Fruit fly (Drosophila melanogaster): ENCODE results near the gene Gmd.
A peak's percentile ranks its signal among the peaks of the same experiment; 100 is the strongest.

Gene Gmd

DNA sequence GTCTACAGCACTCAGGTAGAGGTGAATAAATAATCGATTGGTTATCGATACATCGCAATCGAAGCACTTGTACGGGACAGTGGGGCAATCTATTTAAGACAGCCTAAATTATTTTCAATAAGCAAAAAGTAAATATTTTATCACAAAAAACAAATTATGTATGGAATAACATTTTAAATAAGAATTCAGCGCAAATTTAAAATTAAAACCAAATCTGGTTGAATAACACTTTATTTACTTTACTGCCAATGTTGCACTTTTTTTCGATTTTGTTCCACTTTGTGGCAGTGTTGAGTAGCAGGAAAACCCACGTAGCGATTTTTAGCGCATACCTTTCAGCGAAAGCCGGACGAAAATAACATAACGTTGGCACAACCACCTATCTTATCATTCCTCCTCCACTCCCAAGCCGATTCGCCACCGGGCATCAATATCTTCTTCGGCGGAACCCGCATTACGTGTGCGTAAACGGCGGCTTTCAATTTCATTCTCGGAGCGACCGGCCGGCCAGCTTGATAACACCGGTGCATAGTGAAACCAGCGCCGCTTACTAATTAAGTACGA is at the start of gene Gmd, which contains the start of gene CG3792 (continued):
- TF ChIP-seq bowl (GFP tag; IDR thresholded peaks at IDR 0.05) (peak; percentile 89), CG3407 (GFP tag; optimal IDR thresholded peaks at IDR 0.05) (peak; percentile 78), CG30020 (tag; optimal IDR thresholded peaks at IDR 0.05) (peak; percentile 81), vfl (GFP tag; optimal IDR thresholded peaks at IDR 0.05) (peak; percentile 93), CG12071 (GFP tag; optimal IDR thresholded peaks at IDR 0.05) (no peak), shn (GFP tag; optimal IDR thresholded peaks at IDR 0.05) (peak; percentile 92), Antp (GFP tag; optimal IDR thresholded peaks at IDR 0.05) (peak; percentile 95), CG7745 (tag; optimal IDR thresholded peaks at IDR 0.05) (no peak), CG4328 (GFP tag; optimal IDR thresholded peaks at IDR 0.05) (peak; percentile 95), hkb (optimal IDR thresholded peaks at IDR 0.05) (peak; percentile 17), hkb (GFP tag; IDR thresholded peaks at IDR 0.05) (peak; percentile 96), fu2 (GFP tag; optimal IDR thresholded peaks at IDR 0.05) (peak; percentile 88), CG12659 (GFP tag; optimal IDR thresholded peaks at IDR 0.05) (peak; percentile 97), CG13296 (GFP tag; optimal IDR thresholded peaks at IDR 0.05) (peak; percentile 95), Neu2 (GFP tag; optimal IDR thresholded peaks at IDR 0.05; ENCODE audit: borderline replicate concordance) (peak; percentile 36), CG15601 (tag; optimal IDR thresholded peaks at IDR 0.05) (peak; percentile 92), CG2120 (GFP tag; optimal IDR thresholded peaks at IDR 0.05) (peak; percentile 97), CG5180 (GFP tag; optimal IDR thresholded peaks at IDR 0.05) (no peak), Oli (tag; optimal IDR thresholded peaks at IDR 0.05) (peak; percentile 94), usp (GFP tag; optimal IDR thresholded peaks at IDR 0.05) (no peak), CG13287 (GFP tag; IDR thresholded peaks at IDR 0.05; ENCODE audit: partially characterized antibody) (peak; percentile 92), br (optimal IDR thresholded peaks at IDR 0.05) (no peak), CG15479 (GFP tag; optimal IDR thresholded peaks at IDR 0.05) (peak; percentile 74), CG14441 (GFP tag; IDR thresholded peaks at IDR 0.05) (peak; percentile 96), salm (tag; optimal IDR thresholded peaks at IDR 0.05) (peak; percentile 89), CG31441 (GFP tag; IDR thresholded peaks at IDR 0.05) (peak; percentile 97), sens-2 (GFP tag; IDR thresholded peaks at IDR 0.05) (peak; percentile 84; the same call in 1 of the 2 replicates), CG11085 (GFP tag; IDR thresholded peaks at IDR 0.05) (peak; percentile 94), unc-4 (GFP tag; IDR thresholded peaks at IDR 0.05; ENCODE audit: partially characterized antibody) (peak; percentile 82), CG1647 (GFP tag; optimal IDR thresholded peaks at IDR 0.05) (peak; percentile 90), Hsf (GFP tag; optimal IDR thresholded peaks at IDR 0.05) (peak; percentile 97), CG14710 (tag; optimal IDR thresholded peaks at IDR 0.05) (peak; percentile 97), CG11696 (GFP tag; IDR thresholded peaks at IDR 0.05) (peak; percentile 89), CG17912 (GFP tag; optimal IDR thresholded peaks at IDR 0.05) (peak; percentile 64), gcm2 (GFP tag; optimal IDR thresholded peaks at IDR 0.05) (peak; percentile 90), CG12769 (tag; optimal IDR thresholded peaks at IDR 0.05) (no peak), chinmo (GFP tag; IDR thresholded peaks at IDR 0.05; ENCODE audit: partially characterized antibody) (no peak), CG6654 (GFP tag; optimal IDR thresholded peaks at IDR 0.05) (peak; percentile 81), Fer1 (GFP tag; optimal IDR thresholded peaks at IDR 0.05) (peak; percentile 96), CG7372 (GFP tag; IDR thresholded peaks at IDR 0.05) (peak; percentile 96), phol (tag; optimal IDR thresholded peaks at IDR 0.05) (peak; percentile 96), dmrt11E (tag; optimal IDR thresholded peaks at IDR 0.05) (peak; percentile 95), Xbp1 (GFP tag; optimal IDR thresholded peaks at IDR 0.05) (peak; percentile 97), lab (GFP tag; optimal IDR thresholded peaks at IDR 0.05) (peak; percentile 97), CG14667 (GFP tag; IDR thresholded peaks at IDR 0.05) (peak; percentile 93), grn (GFP tag; optimal IDR thresholded peaks at IDR 0.05) (peak; percentile 59), CG4730 (GFP tag; IDR thresholded peaks at IDR 0.05) (peak; percentile 95), CG17612 (GFP tag; IDR thresholded peaks at IDR 0.05) (peak; percentile 91), ci (GFP tag; IDR thresholded peaks at IDR 0.05) (peak; percentile 93), CG1792 (GFP tag; optimal IDR thresholded peaks at IDR 0.05) (peak; percentile 82), CG6854 (GFP tag; optimal IDR thresholded peaks at IDR 0.05) (peak; percentile 79)

Measured in whole organism, embryonic.